Fruit fly (Drosophila melanogaster) whole organism, wandering third instar larva: ENCODE results near the gene CG13039.
A peak's percentile ranks its signal among the peaks of the same experiment; 100 is the strongest.

Experiments used
- CG32264 ChIP-seq: fragments of 200-800 bp; sonication (Bioruptor generic); optimal IDR thresholded peaks from 2 replicates; lab custom pipeline; 2016; ENCODE audit warnings: missing biosample characterization, missing genetic modification characterization
- CG9705 ChIP-seq: fragments of 200-800 bp; sonication (Bioruptor generic); optimal IDR thresholded peaks from 2 replicates; lab custom pipeline; 2018; ENCODE audit warnings: missing biosample characterization, mild to moderate bottlenecking, missing genetic modification characterization
- CrebA ChIP-seq: fragments of 200-800 bp; sonication (Bioruptor generic); optimal IDR thresholded peaks from 2 replicates; lab custom pipeline; 2016; ENCODE audit warnings: missing biosample characterization, mild to moderate bottlenecking, missing genetic modification characterization, borderline replicate concordance
- Dfd ChIP-seq: fragments of >200 bp; optimal IDR thresholded peaks from 2 replicates; lab custom pipeline; 2017; ENCODE audit warnings: missing biosample characterization, missing genetic modification characterization
- Dif ChIP-seq: fragments of 200-275, 200-300 bp; sonication (Bioruptor generic); optimal IDR thresholded peaks from 2 replicates; lab custom pipeline; 2018; ENCODE audit warnings: missing biosample characterization, missing genetic modification characterization; ENCODE audit not compliant: partially characterized antibody
- GATAd ChIP-seq: sonication (Bioruptor generic); optimal IDR thresholded peaks from 2 replicates; lab custom pipeline; 2016; ENCODE audit warnings: missing biosample characterization, missing genetic modification characterization
- HLH106 ChIP-seq: fragments of 200-800 bp; optimal IDR thresholded peaks from 3 replicates; lab custom pipeline; 2019; ENCODE audit warnings: missing biosample characterization, mild to moderate bottlenecking, missing genetic modification characterization, moderate library complexity
- Hnf4 ChIP-seq: fragments of 200-800 bp; sonication (Bioruptor generic); optimal IDR thresholded peaks from 2 replicates; lab custom pipeline; 2016; ENCODE audit warnings: missing biosample characterization, mild to moderate bottlenecking, missing genetic modification characterization
- Hr78 ChIP-seq: fragments of >200 bp; optimal IDR thresholded peaks from 2 replicates; lab custom pipeline; 2017; ENCODE audit warnings: missing biosample characterization, missing genetic modification characterization
- Hr83 ChIP-seq: fragments of 200-300 bp; sonication (Bioruptor generic); optimal IDR thresholded peaks from 2 replicates; lab custom pipeline; 2016; ENCODE audit warnings: missing biosample characterization, mild to moderate bottlenecking, missing genetic modification characterization, moderate library complexity; ENCODE audit not compliant: poor library complexity, severe bottlenecking
- Jra ChIP-seq: sonication (Bioruptor generic); optimal IDR thresholded peaks from 2 replicates; lab custom pipeline; 2016; ENCODE audit warnings: missing biosample characterization, missing genetic modification characterization
- Mio ChIP-seq: sonication (Bioruptor generic); optimal IDR thresholded peaks from 2 replicates; lab custom pipeline; 2016; ENCODE audit warnings: missing biosample characterization, missing genetic modification characterization
- Myc ChIP-seq: fragments of >200 bp; optimal IDR thresholded peaks from 2 replicates; lab custom pipeline; 2017
- N ChIP-seq: fragments of >200 bp; optimal IDR thresholded peaks from 2 replicates; lab custom pipeline; 2018; ENCODE audit warnings: missing biosample characterization, missing external identifiers, missing genetic modification characterization
- OdsH ChIP-seq: fragments of 200-800 bp; sonication (Bioruptor generic); optimal IDR thresholded peaks from 2 replicates; lab custom pipeline; 2016; ENCODE audit warnings: missing biosample characterization, mild to moderate bottlenecking, missing genetic modification characterization
- Rel ChIP-seq, 2 experiments: fragments of 200-800 bp; sonication (Bioruptor generic) in 1 of 2; optimal IDR thresholded peaks; 2 replicates in 1 of 2; 3 replicates in 1 of 2; lab custom pipeline; 2016 to 2019; ENCODE audit warnings: mild to moderate bottlenecking in 2 of 2, missing biosample characterization in 2 of 2, missing genetic modification characterization in 2 of 2, moderate library complexity in 1 of 2
- Vsx2 ChIP-seq: fragments of 200-300, 225-300 bp; sonication (Bioruptor generic); optimal IDR thresholded peaks from 2 replicates; lab custom pipeline; 2018; ENCODE audit warnings: missing biosample characterization, missing genetic modification characterization; ENCODE audit not compliant: partially characterized antibody
- br ChIP-seq: fragments of 200-800 bp; sonication (Bioruptor generic); optimal IDR thresholded peaks from 2 replicates; lab custom pipeline; 2016; ENCODE audit warnings: missing biosample characterization, missing genetic modification characterization
- brk ChIP-seq: fragments of 200-800 bp; sonication (Bioruptor generic); optimal IDR thresholded peaks from 2 replicates; lab custom pipeline; 2016; ENCODE audit warnings: missing biosample characterization, mild to moderate bottlenecking, missing genetic modification characterization
- dl ChIP-seq, 2 experiments: fragments of 175-275, 200-275 bp in 1 of 2; fragments of 200-275 bp in 1 of 2; sonication (Bioruptor generic); optimal IDR thresholded peaks; lab custom pipeline; 2018; ENCODE audit warnings: mild to moderate bottlenecking in 2 of 2, missing biosample characterization in 2 of 2, missing genetic modification characterization in 2 of 2, moderate library complexity in 2 of 2; ENCODE audit not compliant: partially characterized antibody in 2 of 2, insufficient read depth in 1 of 2
- dmrt93B ChIP-seq: fragments of 200-800 bp; sonication (Bioruptor generic); optimal IDR thresholded peaks from 2 replicates; lab custom pipeline; 2018; ENCODE audit warnings: missing biosample characterization, mild to moderate bottlenecking, missing genetic modification characterization
- ey ChIP-seq: fragments of 200-800 bp; sonication (Bioruptor generic); optimal IDR thresholded peaks from 2 replicates; lab custom pipeline; 2016; ENCODE audit warnings: missing biosample characterization, missing genetic modification characterization
- foxo ChIP-seq, 2 experiments: fragments of 200-800 bp; sonication (Bioruptor generic); optimal IDR thresholded peaks; 2 replicates in 1 of 2; 3 replicates in 1 of 2; lab custom pipeline; 2016 to 2017; ENCODE audit warnings: missing biosample characterization in 2 of 2, missing genetic modification characterization in 2 of 2
- fru ChIP-seq: fragments of 200-800 bp; sonication (Bioruptor generic); optimal IDR thresholded peaks from 3 replicates; lab custom pipeline; 2016; ENCODE audit warnings: missing biosample characterization, mild to moderate bottlenecking, missing genetic modification characterization
- jim ChIP-seq: fragments of 175-275, 200-325 bp; sonication (Bioruptor generic); optimal IDR thresholded peaks from 2 replicates; lab custom pipeline; 2016; ENCODE audit warnings: missing biosample characterization, mild to moderate bottlenecking, missing genetic modification characterization
- lola ChIP-seq: fragments of >200 bp; optimal IDR thresholded peaks from 2 replicates; lab custom pipeline; 2017; ENCODE audit warnings: missing biosample characterization, missing genetic modification characterization
- pan ChIP-seq: fragments of >200 bp; optimal IDR thresholded peaks from 2 replicates; lab custom pipeline; 2017
- psq ChIP-seq: fragments of 200-800 bp; sonication (Bioruptor generic); optimal IDR thresholded peaks from 3 replicates; lab custom pipeline; 2017; ENCODE audit warnings: missing biosample characterization, mild to moderate bottlenecking, missing genetic modification characterization, moderate library complexity
- rgr ChIP-seq: fragments of 200-800 bp; sonication (Bioruptor generic); optimal IDR thresholded peaks from 3 replicates; lab custom pipeline; 2016; ENCODE audit warnings: missing biosample characterization, mild to moderate bottlenecking, missing genetic modification characterization
- sage ChIP-seq: fragments of 200-800 bp; sonication (Bioruptor generic); optimal IDR thresholded peaks from 2 replicates; lab custom pipeline; 2016; ENCODE audit warnings: missing biosample characterization, mild to moderate bottlenecking, missing genetic modification characterization
- sv ChIP-seq: fragments of 200-800 bp; sonication (Bioruptor generic); optimal IDR thresholded peaks from 3 replicates; lab custom pipeline; 2016; ENCODE audit warnings: missing biosample characterization, missing genetic modification characterization
- tai ChIP-seq: sonication (Bioruptor generic); optimal IDR thresholded peaks from 2 replicates; lab custom pipeline; 2016; ENCODE audit warnings: missing biosample characterization, missing genetic modification characterization
- usp ChIP-seq: fragments of >200 bp; optimal IDR thresholded peaks from 2 replicates; lab custom pipeline; 2017; ENCODE audit warnings: missing biosample characterization, missing genetic modification characterization
- woc ChIP-seq: sonication (Bioruptor generic); optimal IDR thresholded peaks from 2 replicates; lab custom pipeline; 2016; ENCODE audit warnings: missing biosample characterization, mild to moderate bottlenecking, missing genetic modification characterization

Gene CG13039

DNA sequence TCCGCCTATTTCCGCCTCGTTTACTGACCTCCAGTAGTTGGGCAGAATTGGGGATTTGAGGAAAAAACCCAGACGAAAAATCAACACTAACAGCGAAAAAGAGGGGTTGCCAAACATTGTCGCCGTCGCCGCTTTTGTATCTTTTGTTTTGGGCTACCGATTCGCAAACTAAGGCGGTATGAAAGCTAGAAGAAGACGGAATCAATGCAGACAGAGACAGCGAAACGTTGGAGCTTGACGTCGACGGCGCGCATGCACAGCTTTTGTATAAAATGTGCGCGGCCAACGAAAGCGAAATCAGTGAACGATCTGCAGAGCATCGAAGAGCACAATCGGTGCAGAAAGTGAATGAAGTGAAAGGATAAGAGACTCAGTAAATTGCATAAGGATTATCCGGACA, 12.1 kb upstream of the CG13039 start, which contains the start of gene CG4998:
Gene CG4998 (plus strand): TSS at position 301 of the 400 bp plus-strand sequence.
- TF ChIP-seq usp (GFP tag; lab: Kevin White, UChicago): no peak
- no peak for TF ChIP-seq Hnf4 (GFP tag; lab: Kevin White, UChicago)
- no peak for TF ChIP-seq CG32264 (GFP tag; lab: Kevin White, UChicago)
- TF ChIP-seq dl (GFP tag; optimal IDR thresholded peaks at IDR 0.05; lab: Kevin White, UChicago; ENCODE audit: insufficient read depth in 1 of 2, partially characterized antibody in 2 of 2): no peak
- no peak for TF ChIP-seq Vsx2 (GFP tag; lab: Kevin White, UChicago)
- no peak for TF ChIP-seq jim (GFP tag; lab: Kevin White, UChicago)
- no peak for TF ChIP-seq Hr78
- no peak for TF ChIP-seq rgr
- TF ChIP-seq dmrt93B (GFP tag; lab: Kevin White, UChicago): no peak
- no peak for TF ChIP-seq Mio (GFP tag; lab: Kevin White, UChicago)
- no peak for TF ChIP-seq CrebA (GFP tag; lab: Kevin White, UChicago)
- TF ChIP-seq br (GFP tag; lab: Kevin White, UChicago): no peak

- TF ChIP-seq Rel (GFP tag; optimal IDR thresholded peaks at IDR 0.05; lab: Kevin White, UChicago) (no peak), Rel (tag; optimal IDR thresholded peaks at IDR 0.05; lab: Kevin White, UChicago) (no peak), Hr83 (GFP tag; lab: Kevin White, UChicago) (no peak), CrebA (GFP tag; lab: Kevin White, UChicago) (no peak), N (GFP tag; lab: Kevin White, UChicago) (no peak), Hnf4 (GFP tag; lab: Kevin White, UChicago) (no peak), Dif (GFP tag; lab: Kevin White, UChicago) (no peak), brk (GFP tag; lab: Kevin White, UChicago) (no peak), fru (GFP tag; lab: Kevin White, UChicago) (no peak), tai (GFP tag; lab: Kevin White, UChicago) (no peak), Dfd (GFP tag; lab: Kevin White, UChicago) (no peak), CG32264 (GFP tag; lab: Kevin White, UChicago) (no peak), GATAd (no peak), HLH106 (no peak), ey (no peak), pan (lab: Kevin White, UChicago) (no peak), woc (no peak)
Measured at dm6 chr3L:16337739-16338138, 11.2 kb upstream of the CG13039 start.

- TF ChIP-seq Dif (GFP tag; lab: Kevin White, UChicago) (peak; percentile 39), Vsx2 (GFP tag; lab: Kevin White, UChicago) (peak; percentile 58), Myc (peak; percentile 80), N (GFP tag; lab: Kevin White, UChicago) (peak; percentile 79), jim (GFP tag; lab: Kevin White, UChicago) (no peak), sage (GFP tag; lab: Kevin White, UChicago) (no peak), sv (GFP tag; lab: Kevin White, UChicago) (no peak)
- TF ChIP-seq, all 38 proteins: peak for 4
Measured at dm6 chr3L:16334876-16335275, 8.3 kb upstream of the CG13039 start.

- no peak for TF ChIP-seq sage (GFP tag; lab: Kevin White, UChicago)
- no peak for TF ChIP-seq br (GFP tag; lab: Kevin White, UChicago)
- TF ChIP-seq foxo (GFP tag; optimal IDR thresholded peaks at IDR 0.05; lab: Kevin White, UChicago): no peak
- TF ChIP-seq Hr83 (GFP tag; lab: Kevin White, UChicago): no peak
- no peak for TF ChIP-seq brk (GFP tag; lab: Kevin White, UChicago)
- TF ChIP-seq, all 38 proteins: peak for 0
Measured at dm6 chr3L:16333013-16333412, 6.5 kb upstream of the CG13039 start, which contains the start of gene CG13056. CG13056 (plus strand) TSS chr3L:16333313.

DNA sequence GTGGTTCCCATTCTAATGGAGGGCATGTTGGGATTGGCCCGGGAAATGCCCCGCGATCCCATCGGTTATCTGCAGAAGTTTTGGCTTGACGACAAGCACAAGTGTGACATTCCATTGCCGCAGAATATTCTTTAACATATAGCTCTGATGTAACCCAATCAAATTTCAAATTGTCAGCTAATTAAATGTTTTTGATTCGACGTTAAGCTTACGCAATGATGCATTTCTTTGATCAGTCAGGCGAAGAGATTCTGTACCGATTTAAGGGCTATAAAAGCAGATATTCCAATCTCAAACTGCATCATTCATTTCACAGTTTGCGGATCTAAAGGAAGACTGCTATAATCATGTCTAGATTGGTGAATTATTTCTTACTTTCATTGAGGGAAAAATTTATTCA, 5.1 kb upstream of the CG13039 start, which contains the start of gene retinin:
Gene retinin (plus strand): TSS at position 301 of the 400 bp plus-strand sequence.
- TF ChIP-seq CG9705 (GFP tag; lab: Kevin White, UChicago) (no peak), sv (GFP tag; lab: Kevin White, UChicago) (no peak), br (GFP tag; lab: Kevin White, UChicago) (no peak), psq (GFP tag; lab: Kevin White, UChicago) (no peak), rgr (no peak), dmrt93B (GFP tag; lab: Kevin White, UChicago) (no peak), Hr78 (no peak), Dif (GFP tag; lab: Kevin White, UChicago) (no peak), Jra (no peak), lola (no peak), Mio (GFP tag; lab: Kevin White, UChicago) (no peak), Hnf4 (GFP tag; lab: Kevin White, UChicago) (no peak), Dfd (GFP tag; lab: Kevin White, UChicago) (no peak), OdsH (GFP tag; lab: Kevin White, UChicago) (no peak)
